Fruit fly (Drosophila melanogaster): Measurements from ENCODE around the gene CG42654.

Gene CG42654

DNA sequence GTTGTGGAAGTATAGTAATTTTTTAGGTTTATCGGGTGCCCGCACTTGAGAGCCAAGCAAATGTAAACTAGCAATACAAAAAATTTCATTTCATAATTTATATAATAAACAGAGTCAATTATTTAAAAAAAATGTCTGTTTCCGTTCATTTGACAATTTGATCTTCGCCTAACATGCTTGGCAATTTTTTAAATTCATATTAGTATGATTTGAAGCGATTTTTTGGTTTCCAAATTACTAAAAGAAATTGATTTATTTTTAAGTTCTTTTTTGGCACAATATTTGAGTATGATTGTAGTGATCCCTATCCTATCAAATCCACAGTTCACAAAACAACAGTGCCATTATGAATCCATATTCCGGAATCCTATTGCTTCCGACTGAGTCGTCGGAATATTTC is 2.5 kb downstream of the CG42654 start, which contains the start of gene CG34258:
Gene CG34258 (minus strand): TSS at position 101 of the 400 bp plus-strand sequence.
- TF ChIP-seq pdm3 (GFP tag; optimal IDR thresholded peaks at IDR 0.05) (no peak), lz (GFP tag; optimal IDR thresholded peaks at IDR 0.05) (no peak)

dm6 chr3L:19951035-19951434 is 3.3 kb downstream of the CG42654 start, which contains the start of gene CG32219:
TSS of gene CG32219 (minus strand) at chr3L:19951135.
- TF ChIP-seq fkh (GFP tag; optimal IDR thresholded peaks at IDR 0.05) = no peak
- TF ChIP-seq Hr4 (GFP tag; optimal IDR thresholded peaks at IDR 0.05) = no peak
- no peak for TF ChIP-seq CG6854 (GFP tag; optimal IDR thresholded peaks at IDR 0.05)
- no peak for TF ChIP-seq Sox102F (GFP tag; optimal IDR thresholded peaks at IDR 0.05)
- TF ChIP-seq CG3032 (tag; optimal IDR thresholded peaks at IDR 0.05) = no peak
- no peak for TF ChIP-seq CG6792 (GFP tag; optimal IDR thresholded peaks at IDR 0.05)
- TF ChIP-seq CG1621 (tag; optimal IDR thresholded peaks at IDR 0.05) = no peak
- no peak for TF ChIP-seq dac (GFP tag; optimal IDR thresholded peaks at IDR 0.05)
- no peak for TF ChIP-seq Blimp-1 (GFP tag; optimal IDR thresholded peaks at IDR 0.05)
- no peak for TF ChIP-seq Eip93F (GFP tag; optimal IDR thresholded peaks at IDR 0.05)
- no peak for TF ChIP-seq fd59A (GFP tag; optimal IDR thresholded peaks at IDR 0.05)
- no peak for TF ChIP-seq Gug (GFP tag; IDR thresholded peaks at IDR 0.05)

DNA sequence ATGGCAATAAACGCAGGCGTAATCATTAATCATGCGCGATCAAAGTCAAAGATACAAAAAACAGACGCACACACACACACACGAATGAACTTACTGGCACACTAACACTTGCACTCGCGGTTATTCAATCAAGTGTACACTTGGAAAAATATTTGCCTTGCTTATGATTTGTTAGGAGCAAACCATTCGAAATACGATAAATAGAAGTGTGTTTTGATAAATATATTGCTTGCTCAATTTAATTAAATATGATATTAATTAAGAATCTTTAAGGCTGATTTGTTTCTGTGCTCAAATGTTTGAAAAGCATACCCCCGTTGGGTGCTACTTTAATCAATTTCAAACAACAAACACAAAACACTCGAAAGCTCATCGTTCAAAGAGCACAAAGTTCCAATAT is 8.9 kb downstream of the CG42654 start:
- no peak for TF ChIP-seq CG11294 (GFP tag; IDR thresholded peaks at IDR 0.05)
- no peak for TF ChIP-seq pdm3 (GFP tag; optimal IDR thresholded peaks at IDR 0.05)
- TF ChIP-seq vri (GFP tag; optimal IDR thresholded peaks at IDR 0.05) = peak; percentile 39
- no peak for TF ChIP-seq Hr4 (GFP tag; optimal IDR thresholded peaks at IDR 0.05)
- TF ChIP-seq svp (GFP tag) = peak; percentile 64

DNA sequence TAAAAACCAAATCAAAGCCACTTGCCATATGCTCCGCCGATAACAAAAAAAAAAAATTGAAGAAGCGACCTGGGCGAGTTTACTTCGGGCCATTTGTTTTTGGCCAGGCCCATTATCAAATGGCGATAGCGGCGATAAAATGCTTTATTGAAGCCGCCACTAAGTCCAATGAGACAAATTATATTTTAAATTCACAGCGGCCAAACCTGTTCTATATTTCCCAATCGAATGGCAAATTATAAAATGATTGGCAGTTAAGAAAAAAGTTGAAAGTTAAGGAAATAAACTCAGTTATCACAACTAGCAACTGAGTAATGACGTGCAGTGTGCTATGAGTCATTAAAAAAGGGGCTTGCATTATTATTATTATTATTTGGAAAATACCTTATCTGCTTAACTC is 13.2 kb downstream of the CG42654 start:
- TF ChIP-seq CG8632 (GFP tag; optimal IDR thresholded peaks at IDR 0.05) (no peak), CG8119 (GFP tag; IDR thresholded peaks at IDR 0.05) (no peak), pdm3 (GFP tag; optimal IDR thresholded peaks at IDR 0.05) (no peak), Smox (GFP tag; optimal IDR thresholded peaks at IDR 0.05) (no peak), svp (GFP tag) (no peak), OdsH (GFP tag; optimal IDR thresholded peaks at IDR 0.05) (no peak), CG7368 (GFP tag; optimal IDR thresholded peaks at IDR 0.05) (no peak), Sox102F (GFP tag; optimal IDR thresholded peaks at IDR 0.05) (no peak), salr (GFP tag; optimal IDR thresholded peaks at IDR 0.05) (no peak), CG6276 (GFP tag; optimal IDR thresholded peaks at IDR 0.05) (no peak), CG6854 (GFP tag; optimal IDR thresholded peaks at IDR 0.05) (no peak), Lpt (GFP tag; optimal IDR thresholded peaks at IDR 0.05) (no peak), fkh (GFP tag; optimal IDR thresholded peaks at IDR 0.05) (no peak), esn (GFP tag; optimal IDR thresholded peaks at IDR 0.05) (no peak), CG10631 (GFP tag; optimal IDR thresholded peaks at IDR 0.05) (no peak), CG11902 (GFP tag; optimal IDR thresholded peaks at IDR 0.05) (no peak), CG32006 (GFP tag; optimal IDR thresholded peaks at IDR 0.05) (no peak), CG8319 (GFP tag; optimal IDR thresholded peaks at IDR 0.05) (no peak), Gug (GFP tag; IDR thresholded peaks at IDR 0.05) (no peak), Eip75B (GFP tag; optimal IDR thresholded peaks at IDR 0.05) (no peak)

DNA sequence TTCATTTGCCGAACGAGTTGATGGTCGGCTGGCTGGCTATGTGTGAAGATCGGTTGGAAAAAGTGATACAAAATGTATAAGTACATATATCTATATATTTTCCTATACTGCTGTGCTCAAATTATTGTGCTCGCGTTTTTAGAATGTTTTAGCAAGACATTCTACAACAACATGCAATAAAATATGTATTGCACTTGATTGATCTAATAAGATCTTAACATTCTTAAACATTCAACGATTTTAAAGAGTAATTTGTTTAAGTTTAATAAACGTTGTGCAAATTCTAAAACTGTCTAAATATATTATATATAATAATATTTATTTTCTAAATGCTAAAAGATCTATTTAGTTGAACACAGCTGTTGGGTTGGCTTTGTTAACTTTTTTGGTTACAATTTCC is 14.0 kb downstream of the CG42654 start:
- no peak for TF ChIP-seq Ets96B (tag; optimal IDR thresholded peaks at IDR 0.05)
- no peak for TF ChIP-seq fkh (GFP tag; optimal IDR thresholded peaks at IDR 0.05)
- TF ChIP-seq Sox15 (GFP tag; optimal IDR thresholded peaks at IDR 0.05) = no peak
- TF ChIP-seq CG7368 (GFP tag; optimal IDR thresholded peaks at IDR 0.05) = no peak
- TF ChIP-seq pdm3 (GFP tag; optimal IDR thresholded peaks at IDR 0.05) = no peak
- TF ChIP-seq Hr39 (GFP tag; optimal IDR thresholded peaks at IDR 0.05) = no peak
- no peak for TF ChIP-seq CG4318 (GFP tag; optimal IDR thresholded peaks at IDR 0.05)
- TF ChIP-seq CG15336 (GFP tag; IDR thresholded peaks at IDR 0.05) = no peak
- TF ChIP-seq achi (GFP tag; optimal IDR thresholded peaks at IDR 0.05) = no peak
- TF ChIP-seq dsx (GFP tag; optimal IDR thresholded peaks at IDR 0.05; ENCODE audit: poor library complexity, severe bottlenecking) = no peak
- TF ChIP-seq Sox102F (GFP tag; optimal IDR thresholded peaks at IDR 0.05) = no peak
- no peak for TF ChIP-seq Eip75B (GFP tag; optimal IDR thresholded peaks at IDR 0.05)
- TF ChIP-seq CG9139 (GFP tag; optimal IDR thresholded peaks at IDR 0.05) = no peak

All from whole organism, prepupa.